Fruit fly (Drosophila melanogaster) S2 (cell line): ENCODE measurements around the gene by.

Experiments used
- CG8478 ChIP-seq: fragments of >200 bp; optimal IDR thresholded peaks from 2 replicates; lab custom pipeline; 2018
- CTCF ChIP-seq, 2 experiments: fragments of >200 bp; optimal IDR thresholded peaks; 2 replicates each; lab custom pipeline; 2018

DNA sequence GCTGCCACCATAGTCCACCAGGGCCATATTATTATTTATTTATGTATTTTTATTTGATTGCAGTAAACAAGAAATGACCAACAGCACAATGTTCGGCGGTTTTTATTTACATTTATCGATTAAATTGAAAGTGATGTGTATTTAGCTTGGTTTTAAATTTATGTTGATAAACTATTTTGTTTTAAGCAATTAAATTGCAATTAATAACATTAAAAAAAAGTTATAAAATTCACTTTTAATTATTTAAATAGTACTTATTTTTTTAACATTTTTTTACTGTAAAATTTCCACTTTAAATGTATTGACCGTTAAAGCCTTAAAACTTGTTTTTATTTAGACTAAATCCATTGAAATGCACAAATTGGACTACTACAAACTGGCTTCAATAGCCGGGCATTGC lies 37.3 kb upstream of the by start, which contains the start of gene CG16790:
- no peak for TF ChIP-seq CTCF (optimal IDR thresholded peaks at IDR 0.05; lab: Kevin White, UChicago)
- TF ChIP-seq CG8478 (lab: Kevin White, UChicago), result no peak
